Worm (Caenorhabditis elegans): Measurements from ENCODE around the gene C29F4.3.

The C29F4.3 gene

DNA sequence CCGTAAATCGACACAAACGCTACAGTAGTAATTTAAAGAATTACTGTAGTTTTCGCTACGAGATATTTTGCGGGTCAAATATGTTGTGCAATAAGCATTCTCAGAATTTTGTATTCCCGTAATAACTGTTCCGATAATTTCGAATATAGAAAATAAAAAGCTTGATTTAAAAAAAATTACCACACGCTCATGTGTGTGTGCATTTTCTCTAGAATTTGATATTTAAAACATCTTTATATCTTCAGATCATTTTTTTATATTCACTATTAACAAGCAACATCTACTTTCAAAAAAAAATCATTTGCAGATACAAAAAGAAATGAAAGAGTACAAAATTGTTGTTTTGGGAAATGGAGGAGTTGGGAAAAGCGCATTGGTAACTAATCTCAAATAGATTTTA lies 46.8 kb downstream of the C29F4.3 start, which contains the start of gene rap-3:
TSS of gene rap-3 (plus strand) at position 301 of the 400 bp plus-strand sequence.
- TF ChIP-seq ceh-31 (tag; optimal IDR thresholded peaks at IDR 0.05) = no peak
- TF ChIP-seq unc-42 (tag; optimal IDR thresholded peaks at IDR 0.05) = no peak
- TF ChIP-seq pax-1 (tag; optimal IDR thresholded peaks at IDR 0.05) = no peak
- TF ChIP-seq dmd-4 (tag; optimal IDR thresholded peaks at IDR 0.05; ENCODE audit: borderline replicate concordance) = no peak
- no peak for TF ChIP-seq hlh-8 (tag; optimal IDR thresholded peaks at IDR 0.05)

DNA sequence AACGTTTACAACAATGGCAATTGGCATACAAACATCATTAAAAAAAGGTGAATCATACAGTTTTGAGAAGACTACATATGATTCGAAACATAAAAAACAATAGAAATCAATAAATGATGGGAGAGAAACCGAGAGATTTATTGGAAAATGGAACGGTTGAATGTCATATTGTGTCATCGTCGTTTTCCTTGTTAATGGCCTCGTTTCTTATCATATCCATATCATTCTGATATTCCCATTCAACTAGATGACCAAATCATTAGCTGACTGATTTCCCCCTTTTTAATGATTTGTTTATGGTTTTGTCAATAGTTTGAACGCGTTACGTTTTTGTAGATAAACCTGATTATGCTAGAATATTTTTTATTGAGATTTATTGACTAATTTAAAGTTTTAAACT lies 49.0 kb downstream of the C29F4.3 start:
- TF ChIP-seq gmeb-2 (tag; optimal IDR thresholded peaks at IDR 0.05) = no peak

All from whole organism, late embryonic.